Worm (Caenorhabditis elegans): ENCODE measurements around the gene gbb-2.
A peak's percentile ranks its signal among the peaks of the same experiment; 100 is the strongest.

gbb-2 gene

ce11 chrIV:4459342-4459741 lies 47.2 kb downstream of the gbb-2 start:
- peak; percentile 51 for TF ChIP-seq ceh-36 (tag; optimal IDR thresholded peaks at IDR 0.05)
- TF ChIP-seq flt-1 (GFP tag; IDR thresholded peaks at IDR 0.05) = no peak

ce11 chrIV:4456658-4457057 lies 49.9 kb downstream of the gbb-2 start:
- TF ChIP-seq tbx-11 (GFP tag; IDR thresholded peaks at IDR 0.05) (no peak), ceh-36 (tag; optimal IDR thresholded peaks at IDR 0.05) (no peak), flt-1 (GFP tag; IDR thresholded peaks at IDR 0.05) (no peak), hmbx-1 (tag; optimal IDR thresholded peaks at IDR 0.05) (no peak), scrt-1 (GFP tag; IDR thresholded peaks at IDR 0.05) (no peak), aly-1 (tag; optimal IDR thresholded peaks at IDR 0.05) (no peak), B0310.2 (tag; optimal IDR thresholded peaks at IDR 0.05) (no peak), pes-1 (GFP tag; IDR thresholded peaks at IDR 0.05) (no peak), tbx-37 (GFP tag; conservative IDR thresholded peaks at IDR 0.05) (no peak)

ce11 chrIV:4454330-4455173 lies 52.0 kb downstream of the gbb-2 start, which contains the start of gene R08C7.11:
Gene R08C7.11 (minus strand): TSS chrIV:4454937.
- TF ChIP-seq ceh-13 (GFP tag; optimal IDR thresholded peaks at IDR 0.05) = no peak
- TF ChIP-seq hmg-4 (GFP tag; optimal IDR thresholded peaks at IDR 0.05) = peak; percentile 48

- TF ChIP-seq flt-1 (GFP tag; IDR thresholded peaks at IDR 0.05) = no peak
- no peak for TF ChIP-seq ceh-13 (GFP tag; optimal IDR thresholded peaks at IDR 0.05)
- no peak for TF ChIP-seq ama-1 (optimal IDR thresholded peaks at IDR 0.05)
- no peak for TF ChIP-seq scrt-1 (GFP tag; IDR thresholded peaks at IDR 0.05)
- TF ChIP-seq aly-1 (tag; optimal IDR thresholded peaks at IDR 0.05) = no peak
- no peak for TF ChIP-seq ets-7 (tag; optimal IDR thresholded peaks at IDR 0.05)
- TF ChIP-seq tbx-11 (GFP tag; IDR thresholded peaks at IDR 0.05) = no peak
- no peak for TF ChIP-seq sea-1 (GFP tag; conservative IDR thresholded peaks at IDR 0.05)
- no peak for TF ChIP-seq tra-4 (tag; optimal IDR thresholded peaks at IDR 0.05)
- TF ChIP-seq hmg-4 (GFP tag; optimal IDR thresholded peaks at IDR 0.05) = no peak
- TF ChIP-seq ceh-36 (tag; optimal IDR thresholded peaks at IDR 0.05) = no peak
- TF ChIP-seq pes-1 (GFP tag; IDR thresholded peaks at IDR 0.05) = no peak
Measured at ce11 chrIV:4451576-4451975, 55.0 kb downstream of the gbb-2 start, which contains the start of gene R08C7.1. Gene R08C7.1 (plus strand): TSS chrIV:4451876.

- no peak for TF ChIP-seq F13C5.2 (tag; optimal IDR thresholded peaks at IDR 0.05)
- no peak for TF ChIP-seq flt-1 (GFP tag; IDR thresholded peaks at IDR 0.05)
- no peak for TF ChIP-seq B0310.2 (tag; optimal IDR thresholded peaks at IDR 0.05)
- TF ChIP-seq aly-1 (tag; optimal IDR thresholded peaks at IDR 0.05) = no peak
- TF ChIP-seq ceh-13 (GFP tag; optimal IDR thresholded peaks at IDR 0.05) = no peak
- TF ChIP-seq ceh-36 (tag; optimal IDR thresholded peaks at IDR 0.05) = no peak
- no peak for TF ChIP-seq tbx-37 (GFP tag; conservative IDR thresholded peaks at IDR 0.05)
Measured at ce11 chrIV:4449843-4450242, 56.7 kb downstream of the gbb-2 start.

- no peak for TF ChIP-seq ets-7 (tag; optimal IDR thresholded peaks at IDR 0.05)
- TF ChIP-seq flt-1 (GFP tag; IDR thresholded peaks at IDR 0.05) = no peak
- TF ChIP-seq tbx-11 (GFP tag; IDR thresholded peaks at IDR 0.05) = no peak
- no peak for TF ChIP-seq sea-1 (GFP tag; conservative IDR thresholded peaks at IDR 0.05)
- no peak for TF ChIP-seq scrt-1 (GFP tag; IDR thresholded peaks at IDR 0.05)
- TF ChIP-seq B0310.2 (tag; optimal IDR thresholded peaks at IDR 0.05) = no peak
- TF ChIP-seq tbx-37 (GFP tag; conservative IDR thresholded peaks at IDR 0.05) = no peak
- no peak for TF ChIP-seq aly-1 (tag; optimal IDR thresholded peaks at IDR 0.05)
- no peak for TF ChIP-seq hmg-4 (GFP tag; optimal IDR thresholded peaks at IDR 0.05)
- TF ChIP-seq hnd-1 (tag; optimal IDR thresholded peaks at IDR 0.05) = no peak
- TF ChIP-seq hmbx-1 (tag; optimal IDR thresholded peaks at IDR 0.05) = no peak
- no peak for TF ChIP-seq tra-4 (tag; optimal IDR thresholded peaks at IDR 0.05)
- no peak for TF ChIP-seq ama-1 (optimal IDR thresholded peaks at IDR 0.05)
- no peak for TF ChIP-seq ceh-36 (tag; optimal IDR thresholded peaks at IDR 0.05)
- no peak for TF ChIP-seq F13C5.2 (tag; optimal IDR thresholded peaks at IDR 0.05)
- no peak for TF ChIP-seq pes-1 (GFP tag; IDR thresholded peaks at IDR 0.05)
- no peak for TF ChIP-seq ceh-13 (GFP tag; optimal IDR thresholded peaks at IDR 0.05)
Measured at ce11 chrIV:4449439-4449838, 57.1 kb downstream of the gbb-2 start, which contains the start of gene R08C7.12. Gene R08C7.12 (plus strand): TSS chrIV:4449739.

- no peak for TF ChIP-seq hmg-4 (GFP tag; optimal IDR thresholded peaks at IDR 0.05)
- no peak for TF ChIP-seq ceh-36 (tag; optimal IDR thresholded peaks at IDR 0.05)
- TF ChIP-seq tra-4 (tag; optimal IDR thresholded peaks at IDR 0.05) = no peak
- no peak for TF ChIP-seq ceh-13 (GFP tag; optimal IDR thresholded peaks at IDR 0.05)
- TF ChIP-seq pes-1 (GFP tag; IDR thresholded peaks at IDR 0.05) = no peak
- TF ChIP-seq tbx-11 (GFP tag; IDR thresholded peaks at IDR 0.05) = no peak
- TF ChIP-seq aly-1 (tag; optimal IDR thresholded peaks at IDR 0.05) = no peak
- no peak for TF ChIP-seq hnd-1 (tag; optimal IDR thresholded peaks at IDR 0.05)
- no peak for TF ChIP-seq ama-1 (optimal IDR thresholded peaks at IDR 0.05)
- no peak for TF ChIP-seq tbx-37 (GFP tag; conservative IDR thresholded peaks at IDR 0.05)
- TF ChIP-seq flt-1 (GFP tag; IDR thresholded peaks at IDR 0.05) = no peak
- no peak for TF ChIP-seq scrt-1 (GFP tag; IDR thresholded peaks at IDR 0.05)
- TF ChIP-seq B0310.2 (tag; optimal IDR thresholded peaks at IDR 0.05) = no peak
- TF ChIP-seq hmbx-1 (tag; optimal IDR thresholded peaks at IDR 0.05) = no peak
- no peak for TF ChIP-seq F13C5.2 (tag; optimal IDR thresholded peaks at IDR 0.05)
- no peak for TF ChIP-seq ets-7 (tag; optimal IDR thresholded peaks at IDR 0.05)
- no peak for TF ChIP-seq sea-1 (GFP tag; conservative IDR thresholded peaks at IDR 0.05)
Measured at ce11 chrIV:4448343-4448742, 58.2 kb downstream of the gbb-2 start.

ce11 chrIV:4447367-4447766 lies 59.2 kb downstream of the gbb-2 start:
- TF ChIP-seq sea-1 (GFP tag; conservative IDR thresholded peaks at IDR 0.05) (0 out of 2 replicates have a peak, but pooled peaks have one; percentile 2), pes-1 (GFP tag; IDR thresholded peaks at IDR 0.05) (0 out of 2 replicates have a peak, but pooled peaks have one; percentile 39), B0310.2 (tag; optimal IDR thresholded peaks at IDR 0.05) (no peak)
